Fruit fly (Drosophila melanogaster) whole organism, wandering third instar larva: Measurements from ENCODE around the gene CG5235.
A peak's percentile ranks its signal among the peaks of the same experiment; 100 is the strongest.

ENCODE experiments used
- Abd-B ChIP-seq: fragments of >200 bp; optimal IDR thresholded peaks from 2 replicates; lab custom pipeline; 2017; ENCODE audit warnings: missing biosample characterization, missing genetic modification characterization
- CG32264 ChIP-seq: fragments of 200-800 bp; sonication (Bioruptor generic); optimal IDR thresholded peaks from 2 replicates; lab custom pipeline; 2016; ENCODE audit warnings: missing biosample characterization, missing genetic modification characterization
- CG9705 ChIP-seq: fragments of 200-800 bp; sonication (Bioruptor generic); optimal IDR thresholded peaks from 2 replicates; lab custom pipeline; 2018; ENCODE audit warnings: missing biosample characterization, mild to moderate bottlenecking, missing genetic modification characterization
- CrebA ChIP-seq: fragments of 200-800 bp; sonication (Bioruptor generic); optimal IDR thresholded peaks from 2 replicates; lab custom pipeline; 2016; ENCODE audit warnings: missing biosample characterization, mild to moderate bottlenecking, missing genetic modification characterization, borderline replicate concordance
- Dfd ChIP-seq: fragments of >200 bp; optimal IDR thresholded peaks from 2 replicates; lab custom pipeline; 2017; ENCODE audit warnings: missing biosample characterization, missing genetic modification characterization
- Dif ChIP-seq: fragments of 200-275, 200-300 bp; sonication (Bioruptor generic); optimal IDR thresholded peaks from 2 replicates; lab custom pipeline; 2018; ENCODE audit warnings: missing biosample characterization, missing genetic modification characterization; ENCODE audit not compliant: partially characterized antibody
- GATAd ChIP-seq: sonication (Bioruptor generic); optimal IDR thresholded peaks from 2 replicates; lab custom pipeline; 2016; ENCODE audit warnings: missing biosample characterization, missing genetic modification characterization
- HLH106 ChIP-seq: fragments of 200-800 bp; optimal IDR thresholded peaks from 3 replicates; lab custom pipeline; 2019; ENCODE audit warnings: missing biosample characterization, mild to moderate bottlenecking, missing genetic modification characterization, moderate library complexity
- Hnf4 ChIP-seq: fragments of 200-800 bp; sonication (Bioruptor generic); optimal IDR thresholded peaks from 2 replicates; lab custom pipeline; 2016; ENCODE audit warnings: missing biosample characterization, mild to moderate bottlenecking, missing genetic modification characterization
- Hr78 ChIP-seq: fragments of >200 bp; optimal IDR thresholded peaks from 2 replicates; lab custom pipeline; 2017; ENCODE audit warnings: missing biosample characterization, missing genetic modification characterization
- Hr83 ChIP-seq: fragments of 200-300 bp; sonication (Bioruptor generic); optimal IDR thresholded peaks from 2 replicates; lab custom pipeline; 2016; ENCODE audit warnings: missing biosample characterization, mild to moderate bottlenecking, missing genetic modification characterization, moderate library complexity; ENCODE audit not compliant: poor library complexity, severe bottlenecking
- Jra ChIP-seq: sonication (Bioruptor generic); optimal IDR thresholded peaks from 2 replicates; lab custom pipeline; 2016; ENCODE audit warnings: missing biosample characterization, missing genetic modification characterization
- Mio ChIP-seq: sonication (Bioruptor generic); optimal IDR thresholded peaks from 2 replicates; lab custom pipeline; 2016; ENCODE audit warnings: missing biosample characterization, missing genetic modification characterization
- Myc ChIP-seq: fragments of >200 bp; optimal IDR thresholded peaks from 2 replicates; lab custom pipeline; 2017
- N ChIP-seq: fragments of >200 bp; optimal IDR thresholded peaks from 2 replicates; lab custom pipeline; 2018; ENCODE audit warnings: missing biosample characterization, missing external identifiers, missing genetic modification characterization
- OdsH ChIP-seq: fragments of 200-800 bp; sonication (Bioruptor generic); optimal IDR thresholded peaks from 2 replicates; lab custom pipeline; 2016; ENCODE audit warnings: missing biosample characterization, mild to moderate bottlenecking, missing genetic modification characterization
- Rel ChIP-seq, 2 experiments: fragments of 200-800 bp; sonication (Bioruptor generic) in 1 of 2; optimal IDR thresholded peaks; 2 replicates in 1 of 2; 3 replicates in 1 of 2; lab custom pipeline; 2016 to 2019; ENCODE audit warnings: mild to moderate bottlenecking in 2 of 2, missing biosample characterization in 2 of 2, missing genetic modification characterization in 2 of 2, moderate library complexity in 1 of 2
- Sp1 ChIP-seq: fragments of 200-800 bp; sonication (Bioruptor generic); optimal IDR thresholded peaks from 3 replicates; lab custom pipeline; 2019; ENCODE audit warnings: missing biosample characterization, mild to moderate bottlenecking, missing genetic modification characterization, moderate library complexity
- Vsx2 ChIP-seq: fragments of 200-300, 225-300 bp; sonication (Bioruptor generic); optimal IDR thresholded peaks from 2 replicates; lab custom pipeline; 2018; ENCODE audit warnings: missing biosample characterization, missing genetic modification characterization; ENCODE audit not compliant: partially characterized antibody
- br ChIP-seq: fragments of 200-800 bp; sonication (Bioruptor generic); optimal IDR thresholded peaks from 2 replicates; lab custom pipeline; 2016; ENCODE audit warnings: missing biosample characterization, missing genetic modification characterization
- brk ChIP-seq: fragments of 200-800 bp; sonication (Bioruptor generic); optimal IDR thresholded peaks from 2 replicates; lab custom pipeline; 2016; ENCODE audit warnings: missing biosample characterization, mild to moderate bottlenecking, missing genetic modification characterization
- dl ChIP-seq, 2 experiments: fragments of 175-275, 200-275 bp in 1 of 2; fragments of 200-275 bp in 1 of 2; sonication (Bioruptor generic); optimal IDR thresholded peaks; lab custom pipeline; 2018; ENCODE audit warnings: mild to moderate bottlenecking in 2 of 2, missing biosample characterization in 2 of 2, missing genetic modification characterization in 2 of 2, moderate library complexity in 2 of 2; ENCODE audit not compliant: partially characterized antibody in 2 of 2, insufficient read depth in 1 of 2
- dmrt93B ChIP-seq: fragments of 200-800 bp; sonication (Bioruptor generic); optimal IDR thresholded peaks from 2 replicates; lab custom pipeline; 2018; ENCODE audit warnings: missing biosample characterization, mild to moderate bottlenecking, missing genetic modification characterization
- ey ChIP-seq: fragments of 200-800 bp; sonication (Bioruptor generic); optimal IDR thresholded peaks from 2 replicates; lab custom pipeline; 2016; ENCODE audit warnings: missing biosample characterization, missing genetic modification characterization
- foxo ChIP-seq, 2 experiments: fragments of 200-800 bp; sonication (Bioruptor generic); optimal IDR thresholded peaks; 2 replicates in 1 of 2; 3 replicates in 1 of 2; lab custom pipeline; 2016 to 2017; ENCODE audit warnings: missing biosample characterization in 2 of 2, missing genetic modification characterization in 2 of 2
- fru ChIP-seq: fragments of 200-800 bp; sonication (Bioruptor generic); optimal IDR thresholded peaks from 3 replicates; lab custom pipeline; 2016; ENCODE audit warnings: missing biosample characterization, mild to moderate bottlenecking, missing genetic modification characterization
- h ChIP-seq: fragments of 200-800 bp; sonication (Bioruptor generic); optimal IDR thresholded peaks from 3 replicates; lab custom pipeline; 2016; ENCODE audit warnings: missing biosample characterization, mild to moderate bottlenecking, missing genetic modification characterization
- jim ChIP-seq: fragments of 175-275, 200-325 bp; sonication (Bioruptor generic); optimal IDR thresholded peaks from 2 replicates; lab custom pipeline; 2016; ENCODE audit warnings: missing biosample characterization, mild to moderate bottlenecking, missing genetic modification characterization
- lola ChIP-seq: fragments of >200 bp; optimal IDR thresholded peaks from 2 replicates; lab custom pipeline; 2017; ENCODE audit warnings: missing biosample characterization, missing genetic modification characterization
- psq ChIP-seq: fragments of 200-800 bp; sonication (Bioruptor generic); optimal IDR thresholded peaks from 3 replicates; lab custom pipeline; 2017; ENCODE audit warnings: missing biosample characterization, mild to moderate bottlenecking, missing genetic modification characterization, moderate library complexity
- rgr ChIP-seq: fragments of 200-800 bp; sonication (Bioruptor generic); optimal IDR thresholded peaks from 3 replicates; lab custom pipeline; 2016; ENCODE audit warnings: missing biosample characterization, mild to moderate bottlenecking, missing genetic modification characterization
- sage ChIP-seq: fragments of 200-800 bp; sonication (Bioruptor generic); optimal IDR thresholded peaks from 2 replicates; lab custom pipeline; 2016; ENCODE audit warnings: missing biosample characterization, mild to moderate bottlenecking, missing genetic modification characterization
- sv ChIP-seq: fragments of 200-800 bp; sonication (Bioruptor generic); optimal IDR thresholded peaks from 3 replicates; lab custom pipeline; 2016; ENCODE audit warnings: missing biosample characterization, missing genetic modification characterization
- tai ChIP-seq: sonication (Bioruptor generic); optimal IDR thresholded peaks from 2 replicates; lab custom pipeline; 2016; ENCODE audit warnings: missing biosample characterization, missing genetic modification characterization
- usp ChIP-seq: fragments of >200 bp; optimal IDR thresholded peaks from 2 replicates; lab custom pipeline; 2017; ENCODE audit warnings: missing biosample characterization, missing genetic modification characterization
- woc ChIP-seq: sonication (Bioruptor generic); optimal IDR thresholded peaks from 2 replicates; lab custom pipeline; 2016; ENCODE audit warnings: missing biosample characterization, mild to moderate bottlenecking, missing genetic modification characterization

CG5235 gene

dm6 chr3L:16131264-16132066 lies 41.3 kb upstream of the CG5235 start, which contains the start of the genes Trs20 and elg1:
Trs20 (minus strand) TSS chr3L:16131632.
elg1 (plus strand) TSS chr3L:16132028.
- TF ChIP-seq Vsx2 (GFP tag; lab: Kevin White, UChicago): no peak
- peak; percentile 54 for TF ChIP-seq br (GFP tag; lab: Kevin White, UChicago)
- no peak for TF ChIP-seq Mio (GFP tag; lab: Kevin White, UChicago)
- no peak for TF ChIP-seq CG32264
- peak; percentile 70 for TF ChIP-seq Sp1 (GFP tag; lab: Kevin White, UChicago)
- no peak for TF ChIP-seq GATAd (GFP tag; lab: Kevin White, UChicago)
- no peak for TF ChIP-seq Myc (lab: Kevin White, UChicago)
- no peak for TF ChIP-seq sage (GFP tag; lab: Kevin White, UChicago)
- TF ChIP-seq dmrt93B (GFP tag; lab: Kevin White, UChicago): peak; percentile 22
- peak; percentile 24 for TF ChIP-seq fru
- TF ChIP-seq h: peak; percentile 50
- no peak for TF ChIP-seq Rel (GFP tag; optimal IDR thresholded peaks at IDR 0.05; lab: Kevin White, UChicago)
- TF ChIP-seq Rel (tag; optimal IDR thresholded peaks at IDR 0.05; lab: Kevin White, UChicago): peak; percentile 42
- TF ChIP-seq CG9705 (GFP tag; lab: Kevin White, UChicago): no peak
- TF ChIP-seq Hr83 (GFP tag; lab: Kevin White, UChicago): no peak
- peak; percentile 58 for TF ChIP-seq woc (GFP tag; lab: Kevin White, UChicago)
- no peak for TF ChIP-seq Hr78
- no peak for TF ChIP-seq Jra (GFP tag; lab: Kevin White, UChicago)
- no peak for TF ChIP-seq Dif
- TF ChIP-seq N (GFP tag; lab: Kevin White, UChicago): no peak
- TF ChIP-seq rgr (GFP tag; lab: Kevin White, UChicago): peak; percentile 54
- TF ChIP-seq sv (GFP tag; lab: Kevin White, UChicago): peak; percentile 46
- TF ChIP-seq OdsH (GFP tag; lab: Kevin White, UChicago): peak; percentile 22
- no peak for TF ChIP-seq ey (GFP tag; lab: Kevin White, UChicago)
- TF ChIP-seq lola (GFP tag; lab: Kevin White, UChicago): no peak
- TF ChIP-seq brk: no peak
- TF ChIP-seq Hnf4: peak; percentile 48
- TF ChIP-seq HLH106: peak; percentile 70
- TF ChIP-seq Dfd (GFP tag; lab: Kevin White, UChicago): no peak
- no peak for TF ChIP-seq tai (GFP tag; lab: Kevin White, UChicago)
- TF ChIP-seq usp (GFP tag; lab: Kevin White, UChicago): no peak
- TF ChIP-seq psq: peak; percentile 53
- TF ChIP-seq jim: no peak
- no peak for TF ChIP-seq CrebA (GFP tag; lab: Kevin White, UChicago)
- peak in 1 of 2 experiments; percentile 76 for TF ChIP-seq foxo (GFP tag; optimal IDR thresholded peaks at IDR 0.05; lab: Kevin White, UChicago)
- TF ChIP-seq Abd-B (GFP tag; lab: Kevin White, UChicago): no peak
- no peak for TF ChIP-seq dl (GFP tag; optimal IDR thresholded peaks at IDR 0.05; lab: Kevin White, UChicago; ENCODE audit: insufficient read depth in 1 of 2, partially characterized antibody in 2 of 2)

dm6 chr3L:16128973-16129745 lies 39.0 kb upstream of the CG5235 start, which contains the start of gene SsRbeta:
SsRbeta (plus strand) TSS chr3L:16129617.
- TF ChIP-seq h (no peak), Myc (lab: Kevin White, UChicago) (no peak), fru (no peak), Dfd (GFP tag; lab: Kevin White, UChicago) (no peak), sage (GFP tag; lab: Kevin White, UChicago) (no peak), sv (GFP tag; lab: Kevin White, UChicago) (peak; percentile 60), Abd-B (GFP tag; lab: Kevin White, UChicago) (no peak), foxo (GFP tag; optimal IDR thresholded peaks at IDR 0.05; lab: Kevin White, UChicago) (no peak), Jra (GFP tag; lab: Kevin White, UChicago) (peak; percentile 20), Hr83 (GFP tag; lab: Kevin White, UChicago) (peak; percentile 53), dmrt93B (GFP tag; lab: Kevin White, UChicago) (no peak), Hnf4 (no peak), brk (peak; percentile 41), Rel (GFP tag; optimal IDR thresholded peaks at IDR 0.05; lab: Kevin White, UChicago) (no peak), Rel (tag; optimal IDR thresholded peaks at IDR 0.05; lab: Kevin White, UChicago) (peak; percentile 39), rgr (GFP tag; lab: Kevin White, UChicago) (no peak), OdsH (GFP tag; lab: Kevin White, UChicago) (no peak)
